Fruit fly (Drosophila melanogaster): ENCODE results near the gene CG13133.

- TF ChIP-seq CG8478 (optimal IDR thresholded peaks at IDR 0.05) = no peak
- TF ChIP-seq CTCF (optimal IDR thresholded peaks at IDR 0.05) = no peak
Observed at dm6 chr2L:10096127-10096526, 3.9 kb upstream of the CG13133 start.

All from S2 (cell line).